Worm (Caenorhabditis elegans): Measurements from ENCODE around the gene dnj-14.

DNA sequence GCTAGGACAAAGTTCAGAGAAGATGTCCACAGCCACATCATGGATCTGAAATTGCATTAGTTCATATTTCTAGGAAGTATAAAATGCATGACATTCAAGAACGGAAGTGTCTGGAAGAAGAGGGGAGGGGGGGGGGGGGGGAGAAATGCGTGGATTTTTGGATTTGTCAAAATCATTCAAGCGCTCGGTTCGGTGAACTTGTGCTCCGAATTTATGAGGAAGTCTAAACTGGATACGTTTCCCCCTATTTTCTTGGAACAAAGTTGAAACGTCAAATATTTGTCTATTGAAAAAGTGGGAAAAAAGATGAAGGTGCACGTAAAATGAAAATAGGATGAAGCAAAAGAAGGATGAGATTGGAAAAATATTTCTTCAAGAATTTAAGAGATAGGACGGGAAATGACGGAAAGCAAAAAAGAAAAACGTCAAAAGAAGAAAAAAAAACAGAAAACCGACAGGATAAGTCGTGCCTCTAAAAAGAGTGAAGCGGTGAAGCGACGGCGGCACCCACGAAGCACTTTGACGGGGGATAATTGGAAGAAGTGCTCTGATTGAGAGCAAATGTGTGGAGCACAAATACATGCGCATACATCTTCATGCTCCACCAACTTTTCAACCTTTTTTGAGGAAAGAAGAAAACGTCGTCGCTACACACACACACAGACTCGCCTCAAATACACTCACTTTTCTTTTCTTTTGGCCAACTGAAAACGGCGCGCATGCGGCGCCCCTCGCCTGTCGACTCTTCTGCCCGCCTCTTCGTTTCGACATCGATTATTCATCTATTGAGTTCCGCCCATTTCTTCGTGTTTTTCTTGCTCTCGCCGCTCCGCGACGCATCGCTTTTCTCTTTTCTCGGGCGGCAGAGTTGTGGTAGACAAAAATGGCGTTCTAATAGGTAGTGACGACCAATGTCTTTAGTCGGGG lies 9.3 kb upstream of the dnj-14 start, which contains the start of gene F55D10.4:
- TF ChIP-seq mdl-1 (tag; optimal IDR thresholded peaks at IDR 0.05) (no peak), C16A3.4 (tag; optimal IDR thresholded peaks at IDR 0.05) (no peak), ama-1 (optimal IDR thresholded peaks at IDR 0.05) (no peak), nhr-11 (tag; optimal IDR thresholded peaks at IDR 0.05) (no peak), nhr-237 (tag; optimal IDR thresholded peaks at IDR 0.05) (no peak), fkh-10 (GFP tag; optimal IDR thresholded peaks at IDR 0.05) (no peak), blmp-1 (tag; optimal IDR thresholded peaks at IDR 0.05) (no peak), elt-2 (tag; optimal IDR thresholded peaks at IDR 0.05) (no peak), lsy-2 (tag; optimal IDR thresholded peaks at IDR 0.05) (peak in 1 of 2 experiments; percentile 4), nhr-28 (tag; optimal IDR thresholded peaks at IDR 0.05) (no peak), ces-1 (GFP tag; optimal IDR thresholded peaks at IDR 0.05) (no peak), skn-1 (tag; optimal IDR thresholded peaks at IDR 0.05) (no peak), mep-1 (tag; optimal IDR thresholded peaks at IDR 0.05) (no peak)
